Worm (Caenorhabditis elegans): ENCODE data around the gene nhr-99.

Gene nhr-99

DNA sequence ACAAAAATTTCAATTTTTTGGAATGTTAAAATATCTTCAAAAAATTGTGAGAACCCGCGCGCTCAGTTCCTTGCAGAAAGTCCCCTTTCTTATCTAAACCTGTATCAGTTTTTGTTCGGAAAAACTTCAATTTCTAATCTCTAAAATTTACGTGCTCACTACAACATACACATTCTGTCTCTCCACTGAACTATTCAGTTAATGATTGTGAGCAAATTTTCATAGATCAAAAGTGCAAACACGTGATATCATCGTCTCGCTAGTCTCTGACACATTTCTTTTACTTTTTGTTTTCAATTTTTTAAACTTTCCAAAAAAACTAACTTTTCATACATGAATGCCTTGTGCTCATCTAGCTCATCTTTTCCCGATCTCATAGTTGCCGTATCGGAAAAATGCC, 15.1 kb upstream of the nhr-99 start, which contains the start of gene nhr-203:
TSS of gene nhr-203 (plus strand) at position 332 of the 400 bp plus-strand sequence.
- TF ChIP-seq mls-2 (tag; optimal IDR thresholded peaks at IDR 0.05), result no peak
- TF ChIP-seq elt-3 (tag; optimal IDR thresholded peaks at IDR 0.05), result no peak
- TF ChIP-seq lsy-2 (tag; optimal IDR thresholded peaks at IDR 0.05), result no peak
- no peak for TF ChIP-seq pha-4 (tag; optimal IDR thresholded peaks at IDR 0.05)
- TF ChIP-seq flh-1 (GFP tag; optimal IDR thresholded peaks at IDR 0.05), result no peak
- TF ChIP-seq unc-39 (tag; optimal IDR thresholded peaks at IDR 0.05), result no peak
- TF ChIP-seq blmp-1 (tag; optimal IDR thresholded peaks at IDR 0.05), result no peak
- no peak for TF ChIP-seq nhr-76 (tag; optimal IDR thresholded peaks at IDR 0.05)
- TF ChIP-seq ceh-39 (tag; optimal IDR thresholded peaks at IDR 0.05), result no peak
- TF ChIP-seq zip-8 (tag; optimal IDR thresholded peaks at IDR 0.05), result no peak
- no peak for TF ChIP-seq sptf-1 (tag; optimal IDR thresholded peaks at IDR 0.05)
- TF ChIP-seq ceh-83 (GFP tag; optimal IDR thresholded peaks at IDR 0.05), result no peak
- no peak for TF ChIP-seq tbx-8 (GFP tag; optimal IDR thresholded peaks at IDR 0.05)

DNA sequence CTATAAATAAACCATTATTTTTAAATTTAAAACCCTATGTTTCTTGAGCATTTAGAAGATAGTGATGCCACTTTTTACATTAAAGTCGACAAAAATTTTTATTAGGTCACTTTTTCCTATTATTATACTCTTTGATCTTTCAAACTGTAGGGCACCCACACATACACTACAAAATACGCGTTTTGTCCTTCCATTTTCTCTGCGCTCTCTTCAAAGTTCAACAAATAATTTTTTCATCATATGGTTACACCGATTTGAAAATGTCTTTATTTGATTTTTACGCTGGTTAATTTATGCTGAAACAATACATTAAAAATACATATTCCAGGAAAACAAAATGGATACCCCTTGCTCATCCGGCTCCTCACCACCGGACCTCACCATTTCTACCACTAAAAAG, 12.3 kb upstream of the nhr-99 start, which contains the start of gene nhr-202:
TSS of gene nhr-202 (plus strand) at position 326 of the 400 bp plus-strand sequence.
- TF ChIP-seq unc-39 (tag; optimal IDR thresholded peaks at IDR 0.05), result no peak
- no peak for TF ChIP-seq ceh-83 (GFP tag; optimal IDR thresholded peaks at IDR 0.05)
- TF ChIP-seq nhr-237 (tag; optimal IDR thresholded peaks at IDR 0.05), result no peak
- no peak for TF ChIP-seq nhr-2 (tag; optimal IDR thresholded peaks at IDR 0.05)
- no peak for TF ChIP-seq ceh-39 (tag; optimal IDR thresholded peaks at IDR 0.05)
- TF ChIP-seq ztf-11 (tag; optimal IDR thresholded peaks at IDR 0.05), result no peak
- no peak for TF ChIP-seq mab-5 (tag; optimal IDR thresholded peaks at IDR 0.05)
- TF ChIP-seq unc-120 (tag; optimal IDR thresholded peaks at IDR 0.05; ENCODE audit: poor library complexity, severe bottlenecking), result no peak

DNA sequence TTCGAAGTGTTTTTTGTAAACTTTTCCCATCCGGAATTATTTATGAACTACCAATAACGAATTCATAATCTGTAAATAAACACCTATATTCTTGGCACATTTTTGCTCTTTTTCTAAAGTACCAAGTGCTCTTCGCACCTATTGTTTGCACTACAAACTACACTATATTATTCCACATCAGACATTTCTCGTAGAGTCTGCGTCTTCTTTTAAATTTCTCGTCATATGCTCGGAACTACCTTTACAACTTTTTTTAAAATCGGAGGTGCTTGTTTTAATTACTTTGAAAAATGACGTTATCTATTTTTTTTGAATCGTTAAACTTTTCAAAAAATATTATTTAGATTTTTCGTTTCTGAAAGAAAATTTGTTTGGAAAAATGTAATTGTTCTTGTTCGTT, 9.8 kb upstream of the nhr-99 start, which contains the start of gene nhr-201:
TSS of gene nhr-201 (plus strand) at position 29 of the 400 bp plus-strand sequence.
- TF ChIP-seq ztf-11 (tag; optimal IDR thresholded peaks at IDR 0.05) (no peak), unc-62 (GFP tag; optimal IDR thresholded peaks at IDR 0.05) (no peak), elt-3 (tag; optimal IDR thresholded peaks at IDR 0.05) (no peak), ceh-39 (tag; optimal IDR thresholded peaks at IDR 0.05) (no peak), lin-32 (GFP tag; optimal IDR thresholded peaks at IDR 0.05) (no peak), M03D4.4 (tag; optimal IDR thresholded peaks at IDR 0.05) (no peak), nhr-237 (tag; optimal IDR thresholded peaks at IDR 0.05) (no peak), nhr-28 (tag; optimal IDR thresholded peaks at IDR 0.05) (no peak), nhr-76 (tag; optimal IDR thresholded peaks at IDR 0.05) (no peak), mls-2 (tag; optimal IDR thresholded peaks at IDR 0.05) (no peak), unc-120 (tag; optimal IDR thresholded peaks at IDR 0.05; ENCODE audit: poor library complexity, severe bottlenecking) (no peak)

DNA sequence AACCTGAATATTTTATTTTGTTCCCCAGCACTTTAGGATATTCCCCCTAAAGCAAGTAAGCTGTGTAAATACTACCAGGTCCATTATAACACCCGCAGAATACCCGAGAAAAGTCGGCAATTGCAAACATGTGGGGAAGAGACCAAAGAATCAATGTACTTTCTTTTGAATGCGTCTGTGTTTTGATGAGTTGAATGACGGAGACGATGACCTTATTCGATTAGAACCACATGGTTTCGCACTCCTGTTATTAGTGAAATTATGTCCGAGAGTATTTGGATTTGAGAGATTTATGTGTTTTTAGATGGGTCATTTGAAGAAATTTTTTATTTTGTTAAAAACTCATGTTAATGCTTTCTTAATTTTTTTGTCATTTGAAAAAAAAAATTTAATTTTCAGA, 9.2 kb upstream of the nhr-99 start:
- TF ChIP-seq sem-2 (GFP tag; optimal IDR thresholded peaks at IDR 0.05) (no peak), mab-5 (tag; optimal IDR thresholded peaks at IDR 0.05) (no peak), lin-32 (GFP tag; optimal IDR thresholded peaks at IDR 0.05) (no peak), lsy-2 (tag; optimal IDR thresholded peaks at IDR 0.05) (no peak), ceh-83 (GFP tag; optimal IDR thresholded peaks at IDR 0.05) (no peak), snpc-4 (tag; optimal IDR thresholded peaks at IDR 0.05) (no peak), zip-8 (tag; optimal IDR thresholded peaks at IDR 0.05) (no peak), nhr-12 (tag; optimal IDR thresholded peaks at IDR 0.05) (no peak), ces-1 (GFP tag; optimal IDR thresholded peaks at IDR 0.05) (no peak), ceh-39 (tag; optimal IDR thresholded peaks at IDR 0.05) (no peak), ztf-11 (tag; optimal IDR thresholded peaks at IDR 0.05) (no peak)

DNA sequence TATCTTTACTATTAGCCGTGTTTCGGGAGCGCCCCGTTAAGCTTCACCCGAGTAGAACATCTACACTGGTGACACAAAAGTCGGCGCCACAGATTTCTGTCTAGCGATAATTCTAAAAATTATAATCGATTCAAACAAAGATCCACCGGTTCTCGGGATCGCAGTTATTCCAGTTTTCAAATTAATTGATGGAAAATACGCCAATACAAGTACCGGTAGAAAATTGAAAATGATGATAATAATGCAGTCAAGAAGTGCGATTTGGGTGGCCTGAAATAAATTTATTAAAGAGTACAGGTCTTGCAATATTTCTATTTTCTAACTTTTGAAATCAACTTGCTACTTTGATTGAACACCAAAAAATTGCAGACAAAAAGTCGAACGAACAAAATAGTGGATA, 7.1 kb upstream of the nhr-99 start:
- no peak for TF ChIP-seq ceh-39 (tag; optimal IDR thresholded peaks at IDR 0.05)
- no peak for TF ChIP-seq nhr-76 (tag; optimal IDR thresholded peaks at IDR 0.05)
- no peak for TF ChIP-seq lin-32 (GFP tag; optimal IDR thresholded peaks at IDR 0.05)
- no peak for TF ChIP-seq mep-1 (tag; optimal IDR thresholded peaks at IDR 0.05)
- TF ChIP-seq ceh-83 (GFP tag; optimal IDR thresholded peaks at IDR 0.05), result no peak
- TF ChIP-seq mls-2 (tag; optimal IDR thresholded peaks at IDR 0.05), result no peak
- no peak for TF ChIP-seq tbx-8 (GFP tag; optimal IDR thresholded peaks at IDR 0.05)
- TF ChIP-seq blmp-1 (tag; optimal IDR thresholded peaks at IDR 0.05), result no peak
- no peak for TF ChIP-seq lsy-2 (tag; optimal IDR thresholded peaks at IDR 0.05)
- TF ChIP-seq elt-3 (tag; optimal IDR thresholded peaks at IDR 0.05), result no peak
- no peak for TF ChIP-seq unc-120 (tag; optimal IDR thresholded peaks at IDR 0.05; ENCODE audit: poor library complexity, severe bottlenecking)
- no peak for TF ChIP-seq mab-5 (tag; optimal IDR thresholded peaks at IDR 0.05)
- no peak for TF ChIP-seq ceh-43 (GFP tag; optimal IDR thresholded peaks at IDR 0.05)
- no peak for TF ChIP-seq ztf-11 (tag; optimal IDR thresholded peaks at IDR 0.05)
- TF ChIP-seq cnd-1 (tag; optimal IDR thresholded peaks at IDR 0.05), result no peak
- no peak for TF ChIP-seq bed-3 (GFP tag; optimal IDR thresholded peaks at IDR 0.05)

Data from whole organism, mixed stage, embryonic.